Fruit fly (Drosophila melanogaster) whole organism, prepupa: Measurements from ENCODE around the gene CG42780.

Experiments used
- Blimp-1 ChIP-seq: fragments of 200-800 bp; sonication (Bioruptor generic); optimal IDR thresholded peaks from 3 replicates; lab custom pipeline; 2017; ENCODE audit warnings: missing biosample characterization, missing genetic modification characterization, mild to moderate bottlenecking, moderate library complexity, missing genetic modification reagents
- CG10631 ChIP-seq: fragments of 200-800 bp; sonication (Bioruptor generic); optimal IDR thresholded peaks from 2 replicates; lab custom pipeline; 2016; ENCODE audit warnings: missing biosample characterization, missing genetic modification characterization
- CG10669 ChIP-seq: fragments of 200-800 bp; sonication (Bioruptor generic); optimal IDR thresholded peaks from 3 replicates; lab custom pipeline; 2018; ENCODE audit warnings: missing biosample characterization, mild to moderate bottlenecking, missing genetic modification characterization, moderate library complexity
- CG11294 ChIP-seq: fragments of 200-800 bp; sonication (Bioruptor generic); IDR thresholded peaks from 2 replicates; pipeline ENCODE4 v1.3.6; 2022; ENCODE audit warnings: missing biosample characterization, missing genetic modification characterization
- CG11762 ChIP-seq: fragments of 200-800 bp; sonication (Bioruptor generic); optimal IDR thresholded peaks from 3 replicates; lab custom pipeline; 2016; ENCODE audit warnings: missing biosample characterization, missing genetic modification characterization; ENCODE audit not compliant: insufficient read depth
- CG11902 ChIP-seq: fragments of 200-800 bp; sonication (Bioruptor generic); optimal IDR thresholded peaks from 3 replicates; lab custom pipeline; 2016; ENCODE audit warnings: missing biosample characterization, missing genetic modification characterization
- CG16779 ChIP-seq: fragments of 200-800 bp; sonication (Bioruptor generic); optimal IDR thresholded peaks from 3 replicates; lab custom pipeline; 2017; ENCODE audit warnings: missing biosample characterization, mild to moderate bottlenecking, missing genetic modification characterization
- CG31627 ChIP-seq: fragments of 200-800 bp; sonication (Bioruptor generic); optimal IDR thresholded peaks from 3 replicates; lab custom pipeline; 2016; ENCODE audit warnings: missing biosample characterization, missing genetic modification characterization
- CG32006 ChIP-seq: fragments of 200-800 bp; sonication (Bioruptor generic); optimal IDR thresholded peaks from 3 replicates; lab custom pipeline; 2017; ENCODE audit warnings: missing biosample characterization, mild to moderate bottlenecking, missing genetic modification characterization
- CG34406 ChIP-seq: fragments of 200-800 bp; sonication (Bioruptor generic); optimal IDR thresholded peaks from 3 replicates; lab custom pipeline; 2016; ENCODE audit warnings: missing biosample characterization, missing genetic modification characterization
- CG3919 ChIP-seq: fragments of 200-800 bp; sonication (Bioruptor generic); optimal IDR thresholded peaks from 3 replicates; lab custom pipeline; 2016; ENCODE audit warnings: missing biosample characterization, missing genetic modification characterization
- CG4318 ChIP-seq: fragments of 200-800 bp; sonication (Bioruptor generic); optimal IDR thresholded peaks from 3 replicates; lab custom pipeline; 2017; ENCODE audit warnings: missing biosample characterization, mild to moderate bottlenecking, missing genetic modification characterization
- CG6163 ChIP-seq: fragments of 200-800 bp; sonication (Bioruptor generic); IDR thresholded peaks from 3 replicates; pipeline ENCODE4 v1.3.6; 2022; ENCODE audit warnings: missing biosample characterization, missing genetic modification characterization
- CG6276 ChIP-seq: fragments of 200-800 bp; sonication (Bioruptor generic); optimal IDR thresholded peaks from 2 replicates; lab custom pipeline; 2017; ENCODE audit warnings: missing biosample characterization, mild to moderate bottlenecking, missing genetic modification characterization
- CG6792 ChIP-seq: fragments of 200-800 bp; sonication (Bioruptor generic); optimal IDR thresholded peaks from 3 replicates; lab custom pipeline; 2016; ENCODE audit warnings: missing biosample characterization, missing genetic modification characterization
- CG6808 ChIP-seq: fragments of 200-800 bp; sonication (Bioruptor generic); optimal IDR thresholded peaks from 3 replicates; lab custom pipeline; 2017; ENCODE audit warnings: missing biosample characterization, missing genetic modification characterization, mild to moderate bottlenecking, moderate library complexity, missing genetic modification reagents
- CG6854 ChIP-seq: fragments of 200-800 bp; sonication (Bioruptor generic); optimal IDR thresholded peaks from 2 replicates; lab custom pipeline; 2017; ENCODE audit warnings: missing biosample characterization, mild to moderate bottlenecking, missing genetic modification characterization
- CG8119 ChIP-seq: fragments of 200-800 bp; sonication (Bioruptor generic); IDR thresholded peaks from 3 replicates; pipeline ENCODE4 v1.3.6; 2022; ENCODE audit warnings: missing biosample characterization, missing genetic modification characterization
- CG8632 ChIP-seq: fragments of 200-800 bp; sonication (Bioruptor generic); optimal IDR thresholded peaks from 3 replicates; lab custom pipeline; 2016; ENCODE audit warnings: missing biosample characterization, missing genetic modification characterization
- CG9139 ChIP-seq: fragments of 200-800 bp; sonication (Bioruptor generic); optimal IDR thresholded peaks from 3 replicates; lab custom pipeline; 2017; ENCODE audit warnings: missing biosample characterization, mild to moderate bottlenecking, missing genetic modification characterization
- Eip75B ChIP-seq: fragments of 200-800 bp; sonication (Bioruptor generic); optimal IDR thresholded peaks from 3 replicates; lab custom pipeline; 2016; ENCODE audit warnings: missing biosample characterization, missing genetic modification characterization
- Eip78C ChIP-seq: fragments of 200-800 bp; sonication (Bioruptor generic); peaks from one replicate; lab custom pipeline; 2016; ENCODE audit warnings: missing biosample characterization, missing genetic modification characterization
- Ets21C ChIP-seq: fragments of 200-800 bp; sonication (Bioruptor generic); optimal IDR thresholded peaks from 3 replicates; lab custom pipeline; 2016; ENCODE audit warnings: missing biosample characterization, missing genetic modification characterization
- Ets96B ChIP-seq: fragments of 200-800 bp; optimal IDR thresholded peaks from 2 replicates; lab custom pipeline; 2019; ENCODE audit warnings: missing biosample characterization, mild to moderate bottlenecking, missing genetic modification characterization, moderate library complexity
- Gug ChIP-seq: fragments of 200-800 bp; sonication (Bioruptor generic); IDR thresholded peaks from 2 replicates; pipeline ENCODE4 v1.3.6; 2022; ENCODE audit warnings: missing biosample characterization, missing genetic modification characterization
- Hr38 ChIP-seq: sonication (Bioruptor generic); optimal IDR thresholded peaks from 2 replicates; lab custom pipeline; 2016; ENCODE audit warnings: missing biosample characterization, missing genetic modification characterization
- Hr39 ChIP-seq: fragments of 200-800 bp; sonication (Bioruptor generic); optimal IDR thresholded peaks from 2 replicates; lab custom pipeline; 2016; ENCODE audit warnings: missing biosample characterization, missing genetic modification characterization
- Lpt ChIP-seq: fragments of 200-800 bp; sonication (Bioruptor generic); optimal IDR thresholded peaks from 3 replicates; lab custom pipeline; 2016; ENCODE audit warnings: missing biosample characterization, missing genetic modification characterization
- Met ChIP-seq: fragments of 200-800 bp; sonication (Bioruptor generic); optimal IDR thresholded peaks from 3 replicates; lab custom pipeline; 2016; ENCODE audit warnings: missing biosample characterization, missing genetic modification characterization
- Smox ChIP-seq: fragments of 200-800 bp; sonication (Bioruptor generic); optimal IDR thresholded peaks from 3 replicates; lab custom pipeline; 2016; ENCODE audit warnings: missing biosample characterization, missing genetic modification characterization
- Sox102F ChIP-seq: fragments of 200-800 bp; sonication (Bioruptor generic); optimal IDR thresholded peaks from 2 replicates; lab custom pipeline; 2016; ENCODE audit warnings: missing biosample characterization, mild to moderate bottlenecking, missing genetic modification characterization
- Sox15 ChIP-seq: fragments of 200-800 bp; sonication (Bioruptor generic); optimal IDR thresholded peaks from 3 replicates; lab custom pipeline; 2016; ENCODE audit warnings: missing biosample characterization, missing genetic modification characterization
- achi ChIP-seq: fragments of 200-800 bp; sonication (Bioruptor generic); optimal IDR thresholded peaks from 3 replicates; lab custom pipeline; 2016; ENCODE audit warnings: missing biosample characterization, missing genetic modification characterization
- acj6 ChIP-seq: fragments of 200-800 bp; sonication (Bioruptor generic); optimal IDR thresholded peaks from 3 replicates; lab custom pipeline; 2016; ENCODE audit warnings: missing biosample characterization, missing genetic modification characterization
- dac ChIP-seq: fragments of 200-800 bp; sonication (Bioruptor generic); optimal IDR thresholded peaks from 2 replicates; lab custom pipeline; 2017; ENCODE audit warnings: missing biosample characterization, mild to moderate bottlenecking, missing genetic modification characterization
- dsx ChIP-seq: fragments of 200-800 bp; optimal IDR thresholded peaks from 3 replicates; lab custom pipeline; 2019; ENCODE audit warnings: missing biosample characterization, mild to moderate bottlenecking, missing genetic modification characterization, moderate library complexity; ENCODE audit not compliant: poor library complexity, severe bottlenecking
- fd59A ChIP-seq: fragments of 200-800 bp; sonication (Bioruptor generic); optimal IDR thresholded peaks from 2 replicates; lab custom pipeline; 2017; ENCODE audit warnings: missing biosample characterization, mild to moderate bottlenecking, missing genetic modification characterization, missing genetic modification reagents
- fd85E ChIP-seq: fragments of 200-800 bp; sonication (Bioruptor generic); optimal IDR thresholded peaks from 3 replicates; lab custom pipeline; 2016; ENCODE audit warnings: missing biosample characterization, missing genetic modification characterization
- lz ChIP-seq: fragments of 200-800 bp; sonication (Bioruptor generic); optimal IDR thresholded peaks from 3 replicates; lab custom pipeline; 2016; ENCODE audit warnings: missing biosample characterization, missing genetic modification characterization
- net ChIP-seq: fragments of 200-800 bp; sonication (Bioruptor generic); optimal IDR thresholded peaks from 3 replicates; lab custom pipeline; 2016; ENCODE audit warnings: missing biosample characterization, missing genetic modification characterization
- salr ChIP-seq, 2 experiments: fragments of 200-800 bp; sonication (Bioruptor generic); optimal IDR thresholded peaks; 3 replicates each; lab custom pipeline; 2016 to 2018; ENCODE audit warnings: missing biosample characterization in 2 of 2, missing genetic modification characterization in 2 of 2, mild to moderate bottlenecking in 1 of 2
- ss ChIP-seq, 2 experiments: fragments of 200-800 bp; sonication (Bioruptor generic); optimal IDR thresholded peaks; 2 replicates in 1 of 2; 3 replicates in 1 of 2; lab custom pipeline; 2017 to 2018; ENCODE audit warnings: mild to moderate bottlenecking in 2 of 2, missing biosample characterization in 2 of 2, missing genetic modification characterization in 2 of 2, moderate library complexity in 1 of 2
- svp ChIP-seq: fragments of 200-800 bp; sonication (Bioruptor generic); peaks from one replicate; lab custom pipeline; 2016; ENCODE audit warnings: missing biosample characterization, missing genetic modification characterization
- vri ChIP-seq: fragments of 200-800 bp; sonication (Bioruptor generic); optimal IDR thresholded peaks from 3 replicates; lab custom pipeline; 2016; ENCODE audit warnings: missing biosample characterization, mild to moderate bottlenecking, missing genetic modification characterization

CG42780 gene

DNA sequence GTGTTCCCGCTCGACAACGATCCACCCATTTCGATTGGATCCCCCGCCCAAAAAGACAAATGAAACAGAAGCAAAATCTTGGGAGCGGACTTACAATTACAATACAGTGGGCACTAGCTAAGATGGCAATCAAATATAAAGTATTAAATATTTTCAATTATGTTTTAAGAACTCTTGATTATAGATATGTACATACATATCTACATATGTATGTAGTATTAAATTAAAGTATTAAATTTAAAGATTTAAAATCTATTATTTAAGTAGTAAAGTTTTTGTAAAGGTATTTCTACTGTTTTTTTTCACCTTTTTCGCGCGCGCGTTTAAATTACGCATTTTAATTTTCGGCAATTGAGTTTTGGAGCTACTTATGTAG, 2.8 kb upstream of the CG42780 start (continued):
- no peak for TF ChIP-seq CG11902 (GFP tag; lab: Kevin White, UChicago)
- TF ChIP-seq CG32006 (GFP tag; lab: Kevin White, UChicago), result peak; percentile 61
- no peak for TF ChIP-seq fd85E (GFP tag; lab: Kevin White, UChicago)
- no peak for TF ChIP-seq CG6163
- no peak for TF ChIP-seq CG31627
- peak; percentile 50 to 55 for TF ChIP-seq ss (GFP tag; optimal IDR thresholded peaks at IDR 0.05; lab: Kevin White, UChicago)
- TF ChIP-seq Eip75B (GFP tag; lab: Kevin White, UChicago), result no peak
- TF ChIP-seq Met, result peak; percentile 10
- TF ChIP-seq salr (GFP tag; optimal IDR thresholded peaks at IDR 0.05; lab: Kevin White, UChicago), result peak in 1 of 2 experiments; percentile 40
- TF ChIP-seq CG34406 (GFP tag; lab: Kevin White, UChicago), result peak; percentile 40
- peak; percentile 37 for TF ChIP-seq CG6276 (GFP tag; lab: Kevin White, UChicago)
- no peak for TF ChIP-seq lz
- peak; percentile 74 for TF ChIP-seq Ets96B (tag; lab: Kevin White, UChicago)
- TF ChIP-seq Hr38 (GFP tag; lab: Kevin White, UChicago), result no peak
- no peak for TF ChIP-seq Hr39 (GFP tag; lab: Kevin White, UChicago)
- TF ChIP-seq CG10669 (GFP tag; lab: Kevin White, UChicago), result peak; percentile 66
- peak; percentile 46 for TF ChIP-seq fd59A (GFP tag; lab: Kevin White, UChicago)
- no peak for TF ChIP-seq CG6854 (GFP tag; lab: Kevin White, UChicago)
- TF ChIP-seq CG10631 (GFP tag; lab: Kevin White, UChicago), result peak; percentile 68
- TF ChIP-seq Sox102F (GFP tag; lab: Kevin White, UChicago), result no peak
- peak; percentile 31 for TF ChIP-seq CG9139 (GFP tag; lab: Kevin White, UChicago)

DNA sequence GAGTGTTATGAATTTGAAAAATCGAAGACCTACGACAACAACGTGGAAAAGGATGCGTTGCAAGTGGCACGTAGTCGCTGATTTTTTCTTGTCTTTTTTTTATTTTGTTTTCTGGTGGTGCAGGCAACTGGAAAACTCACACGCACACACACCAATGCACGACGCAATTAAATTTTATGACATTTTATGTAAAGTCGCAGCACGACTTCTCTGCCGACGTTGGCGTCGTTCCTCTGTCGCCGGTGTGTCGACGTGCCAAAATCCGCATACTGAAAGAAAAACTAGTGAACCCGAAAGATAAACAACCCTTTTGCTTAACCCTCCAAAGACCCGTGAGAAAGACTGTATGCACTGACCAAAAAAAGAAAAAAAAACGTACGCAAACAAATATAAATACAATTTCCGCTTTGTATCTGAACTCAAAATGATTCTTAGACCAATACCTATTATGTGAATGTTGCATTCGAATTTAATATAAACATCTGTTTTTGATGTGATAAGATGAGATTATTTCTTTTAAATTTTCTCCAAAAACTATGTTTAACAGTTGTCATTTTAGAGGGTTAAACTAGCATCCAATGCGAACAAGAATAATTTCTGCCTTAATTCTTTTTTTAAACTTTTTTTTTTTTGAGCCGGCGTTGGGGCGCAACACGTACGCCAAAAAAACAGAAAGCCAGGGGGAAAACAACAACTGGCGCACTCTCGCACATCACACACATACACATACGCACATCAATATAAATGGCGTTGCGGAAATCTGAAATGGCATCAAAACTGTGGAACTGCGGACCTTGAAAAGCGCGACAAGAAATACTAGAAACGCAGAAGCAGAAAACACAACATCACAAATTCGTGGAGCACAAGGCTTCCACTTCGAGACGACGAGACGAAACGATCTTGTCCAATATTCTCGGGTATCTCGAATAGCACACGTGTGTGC, 2.1 kb upstream of the CG42780 start:
- TF ChIP-seq CG6163 (peak; percentile 60), vri (peak; percentile 6), CG8119 (GFP tag; lab: Robert Waterston, UW) (peak; percentile 58), acj6 (GFP tag; lab: Kevin White, UChicago) (peak; percentile 83), Hr38 (GFP tag; lab: Kevin White, UChicago) (no peak), fd85E (GFP tag; lab: Kevin White, UChicago) (peak; percentile 38), Smox (GFP tag; lab: Kevin White, UChicago) (peak; percentile 76), Eip78C (GFP tag; lab: Kevin White, UChicago) (peak; percentile 97), CG11294 (peak; percentile 27; the same call in 1 of the 2 replicates), CG10631 (GFP tag; lab: Kevin White, UChicago) (peak; percentile 83), CG4318 (GFP tag; lab: Kevin White, UChicago) (peak; percentile 24), svp (peak; percentile 85), CG11762 (GFP tag; lab: Kevin White, UChicago) (peak; percentile 65), Sox102F (GFP tag; lab: Kevin White, UChicago) (peak; percentile 77), net (GFP tag; lab: Kevin White, UChicago) (peak; percentile 73), Sox15 (peak; percentile 64), CG6854 (GFP tag; lab: Kevin White, UChicago) (no peak), CG16779 (tag; lab: Kevin White, UChicago) (peak; percentile 52), CG10669 (GFP tag; lab: Kevin White, UChicago) (peak; percentile 86), Blimp-1 (GFP tag; lab: Kevin White, UChicago) (no peak), dac (GFP tag; lab: Kevin White, UChicago) (no peak), Eip75B (GFP tag; lab: Kevin White, UChicago) (peak; percentile 84), salr (GFP tag; optimal IDR thresholded peaks at IDR 0.05; lab: Kevin White, UChicago) (peak; percentile 53 to 83), Ets21C (peak; percentile 50), Lpt (GFP tag; lab: Kevin White, UChicago) (peak; percentile 47), CG6808 (peak; percentile 84), CG3919 (GFP tag; lab: Kevin White, UChicago) (peak; percentile 81), ss (GFP tag; optimal IDR thresholded peaks at IDR 0.05; lab: Kevin White, UChicago) (peak; percentile 60 to 86), Ets96B (tag; lab: Kevin White, UChicago) (peak; percentile 68), Gug (peak; percentile 34; the same call in 1 of the 2 replicates), CG11902 (GFP tag; lab: Kevin White, UChicago) (peak; percentile 50), lz (peak; percentile 69), Hr39 (GFP tag; lab: Kevin White, UChicago) (peak; percentile 70), achi (peak; percentile 79), fd59A (GFP tag; lab: Kevin White, UChicago) (peak; percentile 79), CG9139 (GFP tag; lab: Kevin White, UChicago) (peak; percentile 72), CG6792 (GFP tag; lab: Kevin White, UChicago) (peak; percentile 75), dsx (GFP tag; lab: Kevin White, UChicago) (no peak), CG32006 (GFP tag; lab: Kevin White, UChicago) (peak; percentile 73), CG8632 (GFP tag; lab: Kevin White, UChicago) (peak; percentile 75)
